Fruit fly (Drosophila melanogaster) whole organism, embryonic: ENCODE measurements around the gene CG43446.

Experiments used
- Ada2b ChIP-seq: fragments of 200-800 bp; sonication (Bioruptor generic); IDR thresholded peaks from 2 replicates; pipeline ENCODE4 v1.3.6; 2022; ENCODE audit warnings: missing biosample characterization, missing genetic modification characterization
- Antp ChIP-seq: fragments of 200-800 bp; sonication (Bioruptor generic); optimal IDR thresholded peaks from 3 replicates; lab custom pipeline; 2016; ENCODE audit warnings: missing biosample characterization, missing genetic modification characterization
- CG10147 ChIP-seq: fragments of 200-800 bp; sonication (Bioruptor generic); optimal IDR thresholded peaks from 2 replicates; lab custom pipeline; 2019; ENCODE audit warnings: missing biosample characterization, mild to moderate bottlenecking, missing genetic modification characterization, moderate library complexity
- CG10267 ChIP-seq: fragments of 200-800 bp; sonication (Bioruptor generic); optimal IDR thresholded peaks from 2 replicates; lab custom pipeline; 2018; ENCODE audit warnings: missing biosample characterization, mild to moderate bottlenecking, missing genetic modification characterization, moderate library complexity
- CG10274 ChIP-seq: fragments of 200-800 bp; sonication (Bioruptor generic); optimal IDR thresholded peaks from 3 replicates; lab custom pipeline; 2017; ENCODE audit warnings: missing biosample characterization, mild to moderate bottlenecking, missing genetic modification characterization
- CG10462 ChIP-seq: fragments of 200-800 bp; sonication (Bioruptor generic); optimal IDR thresholded peaks from 2 replicates; lab custom pipeline; 2016; ENCODE audit warnings: missing biosample characterization, missing genetic modification characterization
- CG11398 ChIP-seq: fragments of 200-800 bp; sonication (Bioruptor generic); optimal IDR thresholded peaks from 2 replicates; lab custom pipeline; 2016; ENCODE audit warnings: missing biosample characterization, missing genetic modification characterization
- CG11696 ChIP-seq: fragments of 200-800 bp; sonication (Bioruptor generic); IDR thresholded peaks from 2 replicates; pipeline ENCODE4 v1.3.6; 2022; ENCODE audit warnings: missing biosample characterization, missing genetic modification characterization
- CG13296 ChIP-seq: fragments of 200-800 bp; sonication (Bioruptor generic); optimal IDR thresholded peaks from 3 replicates; lab custom pipeline; 2018; ENCODE audit warnings: missing biosample characterization, mild to moderate bottlenecking, missing genetic modification characterization
- CG15011 ChIP-seq: fragments of 200-800 bp; sonication (Bioruptor generic); optimal IDR thresholded peaks from 3 replicates; lab custom pipeline; 2018; ENCODE audit warnings: missing biosample characterization, mild to moderate bottlenecking, missing genetic modification characterization
- CG15601 ChIP-seq: fragments of 200-800 bp; sonication (Bioruptor generic); optimal IDR thresholded peaks from 3 replicates; lab custom pipeline; 2019; ENCODE audit warnings: missing biosample characterization, mild to moderate bottlenecking, missing genetic modification characterization, moderate library complexity
- CG18011 ChIP-seq: fragments of 200-800 bp; sonication (Bioruptor generic); optimal IDR thresholded peaks from 2 replicates; lab custom pipeline; 2017; ENCODE audit warnings: missing biosample characterization, missing genetic modification characterization, mild to moderate bottlenecking, moderate library complexity, missing genotype
- CG3163 ChIP-seq: fragments of 200-800 bp; sonication (Bioruptor generic); optimal IDR thresholded peaks from 3 replicates; lab custom pipeline; 2016; ENCODE audit warnings: missing biosample characterization, missing genetic modification characterization
- CG3847 ChIP-seq: fragments of 200-800 bp; sonication (Bioruptor generic); IDR thresholded peaks from 2 replicates; pipeline ENCODE4 v1.3.6; 2022; ENCODE audit warnings: missing biosample characterization, missing genetic modification characterization
- CG4820 ChIP-seq: fragments of 200-800 bp; sonication (Bioruptor generic); optimal IDR thresholded peaks from 3 replicates; lab custom pipeline; 2016; ENCODE audit warnings: missing biosample characterization, missing genetic modification characterization
- CG5180 ChIP-seq: fragments of 200-800 bp; sonication (Bioruptor generic); optimal IDR thresholded peaks from 3 replicates; lab custom pipeline; 2017; ENCODE audit warnings: missing biosample characterization, missing genetic modification characterization, mild to moderate bottlenecking, moderate library complexity, missing genetic modification reagents
- CG5245 ChIP-seq: fragments of 200-800 bp; sonication (Bioruptor generic); optimal IDR thresholded peaks from 3 replicates; lab custom pipeline; 2016; ENCODE audit warnings: missing biosample characterization, missing genetic modification characterization
- CG6254 ChIP-seq: fragments of 200-800 bp; sonication (Bioruptor generic); optimal IDR thresholded peaks from 3 replicates; lab custom pipeline; 2017; ENCODE audit warnings: mild to moderate bottlenecking, missing biosample characterization, missing genetic modification reagents, missing genetic modification characterization
- CG6654 ChIP-seq: fragments of 200-800 bp; sonication (Bioruptor generic); optimal IDR thresholded peaks from 2 replicates; lab custom pipeline; 2017; ENCODE audit warnings: missing biosample characterization, mild to moderate bottlenecking, missing genetic modification characterization
- CG7271 ChIP-seq: fragments of 200-800 bp; sonication (Bioruptor generic); optimal IDR thresholded peaks from 2 replicates; lab custom pipeline; 2018; ENCODE audit warnings: missing biosample characterization, mild to moderate bottlenecking, missing genetic modification characterization, moderate library complexity
- CG8281 ChIP-seq: fragments of 200-800 bp; sonication (Bioruptor generic); optimal IDR thresholded peaks from 2 replicates; lab custom pipeline; 2018; ENCODE audit warnings: missing biosample characterization, mild to moderate bottlenecking, missing genetic modification characterization, moderate library complexity
- Chrac-16 ChIP-seq: fragments of 200-800 bp; sonication (Bioruptor generic); optimal IDR thresholded peaks from 3 replicates; lab custom pipeline; 2016; ENCODE audit warnings: missing biosample characterization, missing genetic modification characterization
- Doc2 ChIP-seq: fragments of 200-800 bp; sonication (Bioruptor generic); IDR thresholded peaks from 2 replicates; pipeline ENCODE4 v1.3.6; 2022; ENCODE audit warnings: missing biosample characterization, missing genetic modification characterization
- Dref ChIP-seq: fragments of 200-800 bp; sonication (Bioruptor generic); IDR thresholded peaks from 2 replicates; pipeline ENCODE4 v1.3.6; 2022; ENCODE audit warnings: missing biosample characterization, missing genetic modification characterization
- Ets65A ChIP-seq: fragments of 200-800 bp; sonication (Bioruptor generic); peaks from one replicate; lab custom pipeline; 2016; ENCODE audit warnings: missing biosample characterization, missing genetic modification characterization
- Hr39 ChIP-seq: fragments of >200 bp; optimal IDR thresholded peaks from 2 replicates; lab custom pipeline; 2017
- Hr51 ChIP-seq, 2 experiments: fragments of 200-800 bp; sonication (Bioruptor generic); optimal IDR thresholded peaks; 2 replicates in 1 of 2; 3 replicates in 1 of 2; lab custom pipeline; 2016 to 2018; ENCODE audit warnings: missing biosample characterization in 2 of 2, missing genetic modification characterization in 2 of 2, mild to moderate bottlenecking in 1 of 2, moderate library complexity in 1 of 2
- Hr78 ChIP-seq, 2 experiments: fragments of 200-800 bp in 1 of 2; fragments of >200 bp in 1 of 2; sonication (Bioruptor generic) in 1 of 2; optimal IDR thresholded peaks; 2 replicates each; lab custom pipeline; 2017 to 2019; ENCODE audit warnings: missing biosample characterization in 2 of 2, missing genetic modification characterization in 2 of 2, mild to moderate bottlenecking in 1 of 2, moderate library complexity in 1 of 2
- PHDP ChIP-seq: fragments of 200-800 bp; sonication (Bioruptor generic); optimal IDR thresholded peaks from 3 replicates; lab custom pipeline; 2018; ENCODE audit warnings: missing biosample characterization, mild to moderate bottlenecking, missing genetic modification characterization, moderate library complexity
- Sry-δ ChIP-seq: fragments of 200-800 bp; sonication (Bioruptor generic); optimal IDR thresholded peaks from 2 replicates; lab custom pipeline; 2016; ENCODE audit warnings: missing biosample characterization, missing genetic modification characterization
- Usf ChIP-seq: fragments of 200-800 bp; sonication (Bioruptor generic); optimal IDR thresholded peaks from 2 replicates; lab custom pipeline; 2017; ENCODE audit warnings: missing genotype, missing biosample characterization, missing genetic modification characterization
- amos ChIP-seq: fragments of 200-800 bp; sonication (Bioruptor generic); IDR thresholded peaks from 2 replicates; pipeline ENCODE4 v1.3.6; 2022; ENCODE audit warnings: missing biosample characterization, missing genetic modification characterization; ENCODE audit not compliant: partially characterized antibody
- ap ChIP-seq: fragments of 200-800 bp; sonication (Bioruptor generic); IDR thresholded peaks from 2 replicates; pipeline ENCODE4 v1.3.6; 2022; ENCODE audit warnings: missing biosample characterization, missing genetic modification characterization
- bab2 ChIP-seq: fragments of 200-800 bp; sonication (Bioruptor generic); optimal IDR thresholded peaks from 2 replicates; lab custom pipeline; 2016; ENCODE audit warnings: missing biosample characterization, missing genetic modification characterization
- dmrt99B ChIP-seq: fragments of 200-800 bp; sonication (Bioruptor generic); optimal IDR thresholded peaks from 2 replicates; lab custom pipeline; 2018; ENCODE audit warnings: missing biosample characterization, mild to moderate bottlenecking, missing genetic modification characterization, moderate library complexity
- ems ChIP-seq: fragments of 200-800 bp; sonication (Bioruptor generic); optimal IDR thresholded peaks from 3 replicates; lab custom pipeline; 2016; ENCODE audit warnings: missing biosample characterization, missing genetic modification characterization
- eyg ChIP-seq: fragments of 200-800 bp; sonication (Bioruptor generic); optimal IDR thresholded peaks from 3 replicates; lab custom pipeline; 2016; ENCODE audit warnings: missing biosample characterization, missing genetic modification characterization
- gsb ChIP-seq: fragments of 200-800 bp; sonication (Bioruptor generic); IDR thresholded peaks from 2 replicates; pipeline ENCODE4 v1.3.6; 2022; ENCODE audit warnings: missing biosample characterization, missing genetic modification characterization
- jumu ChIP-seq: fragments of 200-800 bp; sonication (Bioruptor generic); optimal IDR thresholded peaks from 3 replicates; lab custom pipeline; 2016; ENCODE audit warnings: missing biosample characterization, missing genetic modification characterization
- lab ChIP-seq: fragments of 200-800 bp; sonication (Bioruptor generic); optimal IDR thresholded peaks from 3 replicates; lab custom pipeline; 2017; ENCODE audit warnings: missing biosample characterization, missing genetic modification characterization, mild to moderate bottlenecking, moderate library complexity, missing genetic modification reagents
- nom ChIP-seq: fragments of 200-800 bp; sonication (Bioruptor generic); optimal IDR thresholded peaks from 2 replicates; lab custom pipeline; 2017; ENCODE audit warnings: missing biosample characterization, missing genetic modification characterization, mild to moderate bottlenecking, moderate library complexity, missing genetic modification reagents
- phol ChIP-seq: fragments of 200-800 bp; sonication (Bioruptor generic); optimal IDR thresholded peaks from 3 replicates; lab custom pipeline; 2018; ENCODE audit warnings: missing biosample characterization, mild to moderate bottlenecking, missing genetic modification characterization, moderate library complexity
- schlank ChIP-seq: fragments of 200-800 bp; sonication (Bioruptor generic); optimal IDR thresholded peaks from 2 replicates; lab custom pipeline; 2018; ENCODE audit warnings: missing biosample characterization, mild to moderate bottlenecking, missing genetic modification characterization
- sisA ChIP-seq: fragments of 200-800 bp; sonication (Bioruptor generic); IDR thresholded peaks from 2 replicates; pipeline ENCODE4 v1.3.6; 2022; ENCODE audit warnings: missing biosample characterization, missing genetic modification characterization
- tap ChIP-seq: fragments of 200-800 bp; optimal IDR thresholded peaks from 3 replicates; lab custom pipeline; 2019; ENCODE audit warnings: missing biosample characterization, mild to moderate bottlenecking, missing genetic modification characterization, moderate library complexity
- tio ChIP-seq: fragments of 200-800 bp; sonication (Bioruptor generic); optimal IDR thresholded peaks from 2 replicates; lab custom pipeline; 2017; ENCODE audit warnings: missing biosample characterization, missing genetic modification characterization, inconsistent platforms
- trh ChIP-seq: fragments of 200-800 bp; sonication (Bioruptor generic); optimal IDR thresholded peaks from 2 replicates; lab custom pipeline; 2016; ENCODE audit warnings: missing biosample characterization, missing genetic modification characterization

The CG43446 gene

dm6 chr3R:20956875-20957874 is 30.6 kb downstream of the CG43446 start (continued):
- TF ChIP-seq schlank (tag; lab: Kevin White, UChicago) (peak; percentile 53), lab (GFP tag; lab: Kevin White, UChicago) (peak; percentile 86), amos (GFP tag; lab: Robert Waterston, UW) (peak; percentile 46; the same call in 1 of the 2 replicates), Doc2 (GFP tag; lab: Robert Waterston, UW) (no peak), gsb (GFP tag; lab: Robert Waterston, UW) (peak; percentile 40), CG13296 (peak; percentile 92), CG6254 (peak; percentile 69), Hr78 (GFP tag; optimal IDR thresholded peaks at IDR 0.05; lab: Kevin White, UChicago) (peak in 1 of 2 experiments; percentile 85), Chrac-16 (GFP tag; lab: Kevin White, UChicago) (peak; percentile 77), ems (GFP tag; lab: Kevin White, UChicago) (peak; percentile 75), sisA (peak; percentile 44; the same call in 1 of the 2 replicates), CG3163 (GFP tag; lab: Kevin White, UChicago) (peak; percentile 37), dmrt99B (tag; lab: Kevin White, UChicago) (peak; percentile 92), Hr39 (lab: Kevin White, UChicago) (no peak), CG5180 (GFP tag; lab: Kevin White, UChicago) (peak; percentile 84), CG8281 (tag; lab: Kevin White, UChicago) (peak; percentile 76), CG3847 (GFP tag; lab: Robert Waterston, UW) (peak; percentile 51), Ets65A (GFP tag; lab: Kevin White, UChicago) (peak; percentile 96), ap (GFP tag; lab: Robert Waterston, UW) (no peak; the same call in 1 of the 2 replicates), PHDP (tag; lab: Kevin White, UChicago) (peak; percentile 83), CG18011 (peak; percentile 68), tap (tag; lab: Kevin White, UChicago) (peak; percentile 30), CG10147 (GFP tag; lab: Kevin White, UChicago) (peak; percentile 93), CG10274 (peak; percentile 82), Hr51 (GFP tag; optimal IDR thresholded peaks at IDR 0.05; lab: Kevin White, UChicago) (peak; percentile 78 to 92), CG4820 (GFP tag; lab: Kevin White, UChicago) (peak; percentile 79), Ada2b (peak; percentile 34; the same call in 1 of the 2 replicates), trh (GFP tag; lab: Kevin White, UChicago) (peak; percentile 69), Usf (GFP tag; lab: Kevin White, UChicago) (peak; percentile 81), tio (GFP tag; lab: Kevin White, UChicago) (peak; percentile 95), jumu (GFP tag; lab: Kevin White, UChicago) (peak; percentile 78), CG6654 (GFP tag; lab: Kevin White, UChicago) (peak; percentile 79), Sry-δ (GFP tag; lab: Kevin White, UChicago) (peak; percentile 45), eyg (GFP tag; lab: Kevin White, UChicago) (peak; percentile 24), Dref (GFP tag; lab: Robert Waterston, UW) (no peak; the same call in 1 of the 2 replicates), CG5245 (GFP tag; lab: Kevin White, UChicago) (peak; percentile 67), nom (GFP tag; lab: Kevin White, UChicago) (no peak), CG10267 (tag; lab: Kevin White, UChicago) (peak; percentile 79), CG11398 (GFP tag; lab: Kevin White, UChicago) (peak; percentile 17), CG10462 (GFP tag; lab: Kevin White, UChicago) (peak; percentile 76), CG15011 (GFP tag; lab: Kevin White, UChicago) (peak; percentile 93), phol (tag; lab: Kevin White, UChicago) (peak; percentile 91), bab2 (GFP tag; lab: Kevin White, UChicago) (peak; percentile 88), Antp (GFP tag; lab: Kevin White, UChicago) (peak; percentile 75), CG7271 (tag; lab: Kevin White, UChicago) (peak; percentile 25), CG11696 (GFP tag; lab: Robert Waterston, UW) (no peak), CG15601 (tag; lab: Kevin White, UChicago) (peak; percentile 75)
